Fruit fly (Drosophila melanogaster) whole organism, adult: ENCODE data around the gene CG14259.

Experiments
- CG11617 ChIP-seq: fragments of 200-800 bp; sonication (Bioruptor generic); optimal IDR thresholded peaks from 2 replicates; lab custom pipeline; 2017; ENCODE audit warnings: mild to moderate bottlenecking, missing biosample characterization, missing genetic modification reagents, missing genetic modification characterization
- CG12768 ChIP-seq: fragments of 200-800 bp; sonication (Bioruptor generic); optimal IDR thresholded peaks from 2 replicates; lab custom pipeline; 2017; ENCODE audit warnings: missing biosample characterization, missing genetic modification characterization, mild to moderate bottlenecking, moderate library complexity, missing genetic modification reagents
- CG14711 ChIP-seq: fragments of 200-800 bp; sonication (Bioruptor generic); optimal IDR thresholded peaks from 2 replicates; lab custom pipeline; 2018; ENCODE audit warnings: missing biosample characterization, mild to moderate bottlenecking, missing genetic modification characterization, moderate library complexity
- CG33017 ChIP-seq: fragments of 200-800 bp; sonication (Bioruptor generic); optimal IDR thresholded peaks from 2 replicates; lab custom pipeline; 2018; ENCODE audit warnings: missing biosample characterization, mild to moderate bottlenecking, missing genetic modification characterization, moderate library complexity
- CG5204 ChIP-seq: fragments of 200-800 bp; sonication (Bioruptor generic); optimal IDR thresholded peaks from 2 replicates; lab custom pipeline; 2016; ENCODE audit warnings: missing biosample characterization, missing genetic modification characterization
- CG7045 ChIP-seq: fragments of 200-800 bp; sonication (Bioruptor generic); optimal IDR thresholded peaks from 2 replicates; lab custom pipeline; 2017; ENCODE audit warnings: missing biosample characterization, mild to moderate bottlenecking, missing genetic modification characterization
- Clk ChIP-seq: fragments of 200-800 bp; sonication (Bioruptor generic); optimal IDR thresholded peaks from 2 replicates; lab custom pipeline; 2017; ENCODE audit warnings: missing biosample characterization, missing genetic modification characterization
- Crg-1 ChIP-seq: fragments of 200-800 bp; sonication (Bioruptor generic); optimal IDR thresholded peaks from 2 replicates; lab custom pipeline; 2016; ENCODE audit warnings: missing biosample characterization, missing genetic modification characterization
- Hr96 ChIP-seq: fragments of 200-800 bp; sonication (Bioruptor generic); optimal IDR thresholded peaks from 2 replicates; lab custom pipeline; 2016; ENCODE audit warnings: missing biosample characterization, missing genetic modification characterization
- kay ChIP-seq: fragments of 200-800 bp; sonication (Bioruptor generic); peaks from one replicate; lab custom pipeline; 2016; ENCODE audit warnings: missing biosample characterization, missing genetic modification characterization, borderline replicate concordance
- toe ChIP-seq: fragments of 200-800 bp; sonication (Bioruptor generic); optimal IDR thresholded peaks from 2 replicates; lab custom pipeline; 2016; ENCODE audit warnings: missing biosample characterization, missing genetic modification characterization

dm6 chr3R:27100930-27101329, 6.6 kb downstream of the CG14259 start, which contains the start of gene Jhbp11:
- no peak for TF ChIP-seq Crg-1 (GFP tag; lab: Kevin White, UChicago)
- no peak for TF ChIP-seq toe
- TF ChIP-seq CG11617 (GFP tag; lab: Kevin White, UChicago) = no peak
- TF ChIP-seq CG14711 (tag; lab: Kevin White, UChicago) = peak; percentile 6
- no peak for TF ChIP-seq CG12768 (GFP tag; lab: Kevin White, UChicago)
- no peak for TF ChIP-seq CG7045 (GFP tag; lab: Kevin White, UChicago)
- no peak for TF ChIP-seq kay
- TF ChIP-seq CG33017 (tag; lab: Kevin White, UChicago) = no peak
- no peak for TF ChIP-seq Hr96 (GFP tag; lab: Kevin White, UChicago)
- no peak for TF ChIP-seq Clk (GFP tag; lab: Kevin White, UChicago)
- TF ChIP-seq CG5204 (GFP tag; lab: Kevin White, UChicago) = no peak
